Worm (Caenorhabditis elegans) whole organism, L1 larva: ENCODE data around the gene C13B4.1.

ENCODE experiments used
- ceh-63 ChIP-seq: fragments of 200-800 bp; sonication (Bioruptor generic); optimal IDR thresholded peaks from 2 replicates; lab custom pipeline; 2018; ENCODE audit warnings: mild to moderate bottlenecking, missing genetic modification characterization, missing compliant biosample characterization
- egl-27 ChIP-seq, 2 experiments: fragments of 150-350 bp in 1 of 2; sonication (generic microtip); optimal IDR thresholded peaks; 3 replicates each; lab custom pipeline; 2017 to 2018; ENCODE audit warnings: missing biosample characterization in 2 of 2, missing genetic modification characterization in 2 of 2, missing genetic modification reagents in 2 of 2
- elt-2 ChIP-seq: sonication (generic microtip); optimal IDR thresholded peaks from 2 replicates; lab custom pipeline; 2016; ENCODE audit warnings: missing genetic modification characterization, mild to moderate bottlenecking, inconsistent platforms, missing compliant biosample characterization, missing genetic modification reagents
- elt-3 ChIP-seq, 6 experiments: fragments of 150-350 bp in 1 of 6; sonication (generic microtip); optimal IDR thresholded peaks; 2 replicates each; lab custom pipeline; 2017 to 2018; ENCODE audit warnings: missing biosample characterization in 6 of 6, missing genetic modification characterization in 6 of 6, inconsistent platforms in 1 of 6
- jun-1 ChIP-seq: fragments of 150-350 bp; optimal IDR thresholded peaks from 2 replicates; lab custom pipeline; 2014; ENCODE audit warnings: missing biosample characterization, missing genetic modification reagents, missing genetic modification characterization
- lin-14 ChIP-seq: fragments of 200-800 bp; sonication (Bioruptor generic); optimal IDR thresholded peaks from 2 replicates; lab custom pipeline; 2018; ENCODE audit warnings: mild to moderate bottlenecking, missing genetic modification characterization, moderate library complexity, missing compliant biosample characterization
- lin-15B ChIP-seq: fragments of 150-350 bp; sonication (generic microtip); optimal IDR thresholded peaks from 3 replicates; lab custom pipeline; 2014; ENCODE audit warnings: missing biosample characterization, missing genetic modification characterization
- lin-39 ChIP-seq: fragments of 150-350 bp; optimal IDR thresholded peaks from 2 replicates; lab custom pipeline; 2014; ENCODE audit warnings: missing biosample characterization, missing genetic modification reagents, missing genetic modification characterization
- nhr-71 ChIP-seq: sonication (generic microtip); optimal IDR thresholded peaks from 2 replicates; lab custom pipeline; 2016; ENCODE audit warnings: mild to moderate bottlenecking, missing genetic modification characterization, moderate library complexity, missing compliant biosample characterization
- nhr-90 ChIP-seq: sonication (generic microtip); optimal IDR thresholded peaks from 2 replicates; lab custom pipeline; 2016; ENCODE audit warnings: mild to moderate bottlenecking, missing genetic modification characterization, missing compliant biosample characterization; ENCODE audit not compliant: poor library complexity
- snpc-4 ChIP-seq: fragments of 150-350 bp; optimal IDR thresholded peaks from 2 replicates; lab custom pipeline; 2014; ENCODE audit warnings: missing biosample characterization, missing genetic modification characterization
- tlp-1 ChIP-seq: fragments of 150-350 bp; optimal IDR thresholded peaks from 2 replicates; lab custom pipeline; 2014; ENCODE audit warnings: missing biosample characterization, missing genetic modification characterization
- unc-86 ChIP-seq: sonication (generic microtip); optimal IDR thresholded peaks from 2 replicates; lab custom pipeline; 2016; ENCODE audit warnings: missing genetic modification characterization, missing compliant biosample characterization
- ztf-11 ChIP-seq, 2 experiments: sonication (generic microtip); optimal IDR thresholded peaks; 2 replicates each; lab custom pipeline; 2016 to 2017; ENCODE audit warnings: missing genetic modification characterization in 2 of 2, missing biosample characterization in 1 of 2, missing compliant biosample characterization in 1 of 2

ce11 chrII:14507563-14507962, 28.1 kb upstream of the C13B4.1 start, which contains the start of the genes K10H10.7 and K10H10.10:
- TF ChIP-seq ztf-11 (tag; optimal IDR thresholded peaks at IDR 0.05; lab: Kevin White, UChicago) (no peak), nhr-90 (no peak), nhr-71 (tag; lab: Kevin White, UChicago) (no peak), snpc-4 (tag; lab: Kevin White, UChicago) (no peak), ceh-63 (no peak), jun-1 (tag; lab: Kevin White, UChicago) (no peak), lin-15B (tag; lab: Kevin White, UChicago) (no peak), lin-39 (tag; lab: Kevin White, UChicago) (no peak), elt-3 (tag; optimal IDR thresholded peaks at IDR 0.05; lab: Kevin White, UChicago) (no peak), unc-86 (tag; lab: Kevin White, UChicago) (no peak), egl-27 (tag; optimal IDR thresholded peaks at IDR 0.05; lab: Kevin White, UChicago) (no peak), elt-2 (tag; lab: Kevin White, UChicago) (no peak), tlp-1 (no peak), lin-14 (GFP tag; lab: Kevin White, UChicago) (no peak)
